Fruit fly (Drosophila melanogaster): ENCODE data around the gene CG45075.
A peak's percentile ranks its signal among the peaks of the same experiment; 100 is the strongest.

CG45075 gene

DNA sequence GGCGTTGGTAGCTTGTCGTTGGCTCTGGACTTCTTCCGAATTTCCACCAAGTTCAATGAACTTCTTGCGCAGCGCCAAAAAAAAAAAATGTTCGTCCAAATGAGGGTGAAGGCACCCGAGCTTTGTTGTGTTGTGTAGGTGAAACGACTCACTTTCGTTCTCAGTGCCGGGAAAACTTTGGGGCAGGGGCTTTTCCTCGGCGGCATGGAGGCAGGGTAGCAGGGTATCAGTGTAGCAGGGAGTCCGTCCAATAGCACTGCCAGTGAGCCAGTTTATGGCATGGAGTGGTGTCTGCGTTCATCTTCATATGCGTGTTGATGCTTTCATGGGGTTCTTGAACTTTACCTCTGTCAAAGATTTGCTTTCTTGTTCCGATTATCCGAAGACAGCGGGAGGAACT is 16.9 kb upstream of the CG45075 start (continued):
- TF ChIP-seq CG13894 (tag; optimal IDR thresholded peaks at IDR 0.05) (peak; percentile 41), CG4707 (GFP tag; optimal IDR thresholded peaks at IDR 0.05) (no peak), gce (GFP tag; IDR thresholded peaks at IDR 0.05) (no peak), CG3726 (GFP tag; IDR thresholded peaks at IDR 0.05) (no peak), Sox102F (GFP tag; optimal IDR thresholded peaks at IDR 0.05) (no peak), CG10462 (GFP tag; optimal IDR thresholded peaks at IDR 0.05) (no peak), onecut (GFP tag; IDR thresholded peaks at IDR 0.05) (no peak), peb (GFP tag; IDR thresholded peaks at IDR 0.05) (0 out of 2 replicates have a peak, but pooled peaks have one; percentile 10), Sry-δ (GFP tag; optimal IDR thresholded peaks at IDR 0.05) (no peak), CG7745 (tag; optimal IDR thresholded peaks at IDR 0.05) (no peak), Neu2 (GFP tag; optimal IDR thresholded peaks at IDR 0.05; ENCODE audit: borderline replicate concordance) (no peak), CG2889 (GFP tag; IDR thresholded peaks at IDR 0.05) (0 out of 3 replicates have a peak, but pooled peaks have one; percentile 19), CG2199 (GFP tag; IDR thresholded peaks at IDR 0.05) (no peak), HLHmδ (GFP tag; optimal IDR thresholded peaks at IDR 0.05) (peak; percentile 20), sqz (GFP tag; optimal IDR thresholded peaks at IDR 0.05) (peak; percentile 72), CG12236 (GFP tag; optimal IDR thresholded peaks at IDR 0.05) (no peak), NFAT (GFP tag; IDR thresholded peaks at IDR 0.05) (no peak), al (GFP tag; IDR thresholded peaks at IDR 0.05) (no peak), Deaf1 (tag; optimal IDR thresholded peaks at IDR 0.05) (peak; percentile 43), Poxn (GFP tag; IDR thresholded peaks at IDR 0.05) (no peak), pzg (GFP tag; optimal IDR thresholded peaks at IDR 0.05) (no peak), CG17328 (GFP tag; IDR thresholded peaks at IDR 0.05) (no peak), NC2α (GFP tag; optimal IDR thresholded peaks at IDR 0.05) (no peak), CG14050 (GFP tag; IDR thresholded peaks at IDR 0.05) (no peak), CG17361 (GFP tag; IDR thresholded peaks at IDR 0.05) (no peak), Adf1 (GFP tag; IDR thresholded peaks at IDR 0.05) (no peak), Sry-β (GFP tag; optimal IDR thresholded peaks at IDR 0.05) (no peak), Scr (GFP tag; IDR thresholded peaks at IDR 0.05; ENCODE audit: partially characterized antibody) (no peak), Meics (GFP tag; optimal IDR thresholded peaks at IDR 0.05) (no peak), Side (GFP tag; optimal IDR thresholded peaks at IDR 0.05) (no peak), gsb (GFP tag; IDR thresholded peaks at IDR 0.05) (no peak), CG1832 (GFP tag; optimal IDR thresholded peaks at IDR 0.05) (no peak), tin (GFP tag; optimal IDR thresholded peaks at IDR 0.05) (no peak), az2 (GFP tag; optimal IDR thresholded peaks at IDR 0.05) (no peak), ase (GFP tag; IDR thresholded peaks at IDR 0.05) (no peak), knrl (GFP tag; IDR thresholded peaks at IDR 0.05; ENCODE audit: partially characterized antibody) (no peak), Gsc (GFP tag; IDR thresholded peaks at IDR 0.05) (no peak), hth (optimal IDR thresholded peaks at IDR 0.05) (no peak), CG2202 (tag; optimal IDR thresholded peaks at IDR 0.05) (no peak), kni (GFP tag; optimal IDR thresholded peaks at IDR 0.05) (peak; percentile 52), GATAe (GFP tag; conservative IDR thresholded peaks at IDR 0.05) (no peak), dan (GFP tag; IDR thresholded peaks at IDR 0.05) (no peak), Trl (optimal IDR thresholded peaks at IDR 0.05) (no peak), Trl (GFP tag; optimal IDR thresholded peaks at IDR 0.05) (no peak), jing (GFP tag; optimal IDR thresholded peaks at IDR 0.05) (no peak), Bgb (GFP tag; IDR thresholded peaks at IDR 0.05; ENCODE audit: partially characterized antibody) (no peak), D19B (GFP tag; optimal IDR thresholded peaks at IDR 0.05) (no peak), Ets97D (GFP tag; optimal IDR thresholded peaks at IDR 0.05) (no peak), CG16815 (GFP tag; optimal IDR thresholded peaks at IDR 0.05) (no peak), grn (GFP tag; optimal IDR thresholded peaks at IDR 0.05) (no peak), CG13123 (GFP tag; optimal IDR thresholded peaks at IDR 0.05) (no peak), ci (GFP tag; IDR thresholded peaks at IDR 0.05) (peak; percentile 68), pita (GFP tag; optimal IDR thresholded peaks at IDR 0.05) (no peak)

Measured in whole organism, embryonic.